Worm (Caenorhabditis elegans) whole organism, young adult: ENCODE data around the gene C10G8.3.

Source experiments
- B0035.1 ChIP-seq: sonication (generic microtip); optimal IDR thresholded peaks from 2 replicates; lab custom pipeline; 2016; ENCODE audit warnings: missing genetic modification characterization, mild to moderate bottlenecking, missing compliant biosample characterization, missing genotype, missing genetic modification reagents
- C17E4.6 ChIP-seq: fragments of 200-800 bp; sonication (Bioruptor generic); IDR thresholded peaks from 2 replicates; pipeline ENCODE4 v1.3.6; 2022; ENCODE audit warnings: missing genetic modification reagents, missing genetic modification characterization, missing compliant biosample characterization
- D2030.7 ChIP-seq: fragments of 200-800 bp; sonication (Bioruptor generic); IDR thresholded peaks from 2 replicates; pipeline ENCODE4 v1.3.6; 2022; ENCODE audit warnings: missing genetic modification reagents, missing genetic modification characterization, missing compliant biosample characterization
- F23B12.7 ChIP-seq: sonication (generic microtip); optimal IDR thresholded peaks from 2 replicates; lab custom pipeline; 2017; ENCODE audit warnings: missing genetic modification characterization, mild to moderate bottlenecking, missing compliant biosample characterization, antibody characterized with exemption, moderate library complexity; ENCODE audit not compliant: insufficient read depth
- F39B2.1 ChIP-seq: fragments of 200-800 bp; sonication (Bioruptor generic); IDR thresholded peaks from 2 replicates; pipeline ENCODE4 v1.3.6; 2022; ENCODE audit warnings: missing genetic modification reagents, missing genetic modification characterization, missing compliant biosample characterization
- F52B5.7 ChIP-seq: sonication (generic microtip); optimal IDR thresholded peaks from 2 replicates; lab custom pipeline; 2016; ENCODE audit warnings: mild to moderate bottlenecking, missing genetic modification characterization, missing compliant biosample characterization
- F57A8.1 ChIP-seq: fragments of 200-800 bp; sonication (Bioruptor generic); optimal IDR thresholded peaks from 2 replicates; lab custom pipeline; 2018; ENCODE audit warnings: mild to moderate bottlenecking, missing genetic modification characterization, moderate library complexity, missing compliant biosample characterization
- F57C9.4 ChIP-seq: sonication (generic microtip); optimal IDR thresholded peaks from 2 replicates; lab custom pipeline; 2017; ENCODE audit warnings: mild to moderate bottlenecking, missing genetic modification characterization, missing compliant biosample characterization
- K11D2.4 ChIP-seq: fragments of 200-800 bp; sonication (Bioruptor generic); IDR thresholded peaks from 2 replicates; pipeline ENCODE4 v1.3.6; 2022; ENCODE audit warnings: missing genetic modification reagents, missing genetic modification characterization, missing compliant biosample characterization
- Y56A3A.18 ChIP-seq: fragments of 200-800 bp; sonication (Bioruptor generic); IDR thresholded peaks from 2 replicates; pipeline ENCODE4 v1.3.6; 2022; ENCODE audit warnings: missing genetic modification reagents, missing genetic modification characterization, missing compliant biosample characterization
- Y79H2A.3 ChIP-seq: fragments of 200-800 bp; sonication (Bioruptor generic); conservative IDR thresholded peaks from 2 replicates; pipeline ENCODE4 v1.3.6; 2022; ENCODE audit warnings: missing genetic modification reagents, missing genetic modification characterization, missing compliant biosample characterization
- Y95B8A.8 ChIP-seq: fragments of 200-800 bp; sonication (Bioruptor generic); IDR thresholded peaks from 2 replicates; pipeline ENCODE4 v1.3.6; 2022; ENCODE audit warnings: missing genetic modification reagents, missing genetic modification characterization, missing compliant biosample characterization
- ZK185.1 ChIP-seq: sonication (generic microtip); optimal IDR thresholded peaks from 2 replicates; lab custom pipeline; 2016; ENCODE audit warnings: mild to moderate bottlenecking, missing genetic modification characterization, missing compliant biosample characterization; ENCODE audit not compliant: poor library complexity, severe bottlenecking
- akir-1 ChIP-seq: fragments of 200-800 bp; sonication (Bioruptor generic); optimal IDR thresholded peaks from 2 replicates; lab custom pipeline; 2018; ENCODE audit warnings: mild to moderate bottlenecking, missing genetic modification characterization, moderate library complexity, missing compliant biosample characterization
- ama-1 ChIP-seq, 3 experiments: fragments of 150-350 bp in 1 of 3; sonication (generic microtip) in 2 of 3; optimal IDR thresholded peaks; 2 replicates each; lab custom pipeline; 2014 to 2018; ENCODE audit warnings: missing biosample characterization in 2 of 3, missing genetic modification characterization in 2 of 3, missing genetic modification reagents in 2 of 3
- aptf-2 ChIP-seq: fragments of 200-800 bp; sonication (Bioruptor generic); conservative IDR thresholded peaks from 2 replicates; pipeline ENCODE4 v1.3.6; 2022; ENCODE audit warnings: missing genetic modification reagents, missing genetic modification characterization, missing compliant biosample characterization
- bed-1 ChIP-seq: fragments of 200-800 bp; sonication (Bioruptor generic); IDR thresholded peaks from 2 replicates; pipeline ENCODE4 v1.3.6; 2022; ENCODE audit warnings: missing genetic modification reagents, missing genetic modification characterization, missing compliant biosample characterization
- chd-7 ChIP-seq: sonication (generic microtip); optimal IDR thresholded peaks from 2 replicates; lab custom pipeline; 2016; ENCODE audit warnings: mild to moderate bottlenecking, missing genetic modification characterization, moderate library complexity, missing compliant biosample characterization
- die-1 ChIP-seq: sonication (generic microtip); optimal IDR thresholded peaks from 2 replicates; lab custom pipeline; 2016; ENCODE audit warnings: missing genotype, mild to moderate bottlenecking, missing genetic modification characterization, missing compliant biosample characterization
- dox-1 ChIP-seq: fragments of 200-800 bp; sonication (Bioruptor generic); IDR thresholded peaks from 2 replicates; pipeline ENCODE4 v1.3.6; 2022; ENCODE audit warnings: missing genetic modification reagents, missing genetic modification characterization, missing compliant biosample characterization
- dpl-1 ChIP-seq: fragments of 150-350 bp; optimal IDR thresholded peaks from 2 replicates; lab custom pipeline; 2014; ENCODE audit warnings: missing biosample characterization, missing genetic modification reagents, missing genetic modification characterization
- efl-1 ChIP-seq: fragments of 150-350 bp; optimal IDR thresholded peaks from 2 replicates; lab custom pipeline; 2014; ENCODE audit warnings: missing biosample characterization, missing genetic modification reagents, missing genetic modification characterization
- egl-18 ChIP-seq: fragments of 200-800 bp; sonication (Bioruptor generic); IDR thresholded peaks from 2 replicates; pipeline ENCODE4 v1.3.6; 2022; ENCODE audit warnings: missing genetic modification reagents, missing genetic modification characterization, missing compliant biosample characterization
- fkh-3 ChIP-seq: sonication (generic microtip); optimal IDR thresholded peaks from 2 replicates; lab custom pipeline; 2016; ENCODE audit warnings: mild to moderate bottlenecking, missing genetic modification characterization, missing compliant biosample characterization
- gei-17 ChIP-seq: fragments of 200-800 bp; sonication (Bioruptor generic); optimal IDR thresholded peaks from 2 replicates; lab custom pipeline; 2018; ENCODE audit warnings: mild to moderate bottlenecking, missing genetic modification characterization, missing compliant biosample characterization
- him-1 ChIP-seq: sonication (generic microtip); optimal IDR thresholded peaks from 2 replicates; lab custom pipeline; 2016; ENCODE audit warnings: missing genotype, missing genetic modification reagents, missing genetic modification characterization, missing compliant biosample characterization
- hlh-26 ChIP-seq: fragments of 200-800 bp; sonication (Bioruptor generic); conservative IDR thresholded peaks from 2 replicates; pipeline ENCODE4 v1.3.6; 2022; ENCODE audit warnings: missing genetic modification reagents, missing genetic modification characterization, missing compliant biosample characterization
- hmg-20 ChIP-seq: fragments of 200-800 bp; sonication (Bioruptor generic); IDR thresholded peaks from 2 replicates; pipeline ENCODE4 v1.3.6; 2022; ENCODE audit warnings: missing genetic modification reagents, missing genetic modification characterization, missing compliant biosample characterization
- let-526 ChIP-seq: fragments of 200-800 bp; sonication (Bioruptor generic); IDR thresholded peaks from 2 replicates; pipeline ENCODE4 v1.3.6; 2022; ENCODE audit warnings: missing genetic modification reagents, missing genetic modification characterization, missing compliant biosample characterization
- lsy-27 ChIP-seq: sonication (generic microtip); optimal IDR thresholded peaks from 2 replicates; lab custom pipeline; 2017; ENCODE audit warnings: missing genetic modification characterization, mild to moderate bottlenecking, missing compliant biosample characterization, antibody characterized with exemption, missing genotype, borderline replicate concordance; ENCODE audit not compliant: insufficient read depth
- mcd-1 ChIP-seq: fragments of 200-800 bp; sonication (Bioruptor generic); IDR thresholded peaks from 2 replicates; pipeline ENCODE4 v1.3.6; 2022; ENCODE audit warnings: missing genetic modification reagents, missing genetic modification characterization, missing compliant biosample characterization
- nfyb-1 ChIP-seq: fragments of 200-800 bp; sonication (Bioruptor generic); IDR thresholded peaks from 2 replicates; pipeline ENCODE4 v1.3.6; 2022; ENCODE audit warnings: missing genetic modification reagents, missing genetic modification characterization, missing compliant biosample characterization
- nhr-120 ChIP-seq: fragments of 200-800 bp; sonication (Bioruptor generic); IDR thresholded peaks from 2 replicates; pipeline ENCODE4 v1.3.6; 2022; ENCODE audit warnings: missing genetic modification characterization, missing compliant biosample characterization
- nhr-80 ChIP-seq: sonication (generic microtip); optimal IDR thresholded peaks from 2 replicates; lab custom pipeline; 2016; ENCODE audit warnings: missing genetic modification characterization, missing compliant biosample characterization
- nhr-90 ChIP-seq: sonication (generic microtip); optimal IDR thresholded peaks from 2 replicates; lab custom pipeline; 2016; ENCODE audit warnings: missing genotype, mild to moderate bottlenecking, missing genetic modification characterization, missing compliant biosample characterization
- sea-2 ChIP-seq: fragments of 200-800 bp; sonication (Bioruptor generic); IDR thresholded peaks from 2 replicates; pipeline ENCODE4 v1.3.6; 2022; ENCODE audit warnings: missing genetic modification characterization, missing compliant biosample characterization
- snpc-1.1 ChIP-seq: sonication (generic microtip); optimal IDR thresholded peaks from 2 replicates; lab custom pipeline; 2017; ENCODE audit warnings: missing genetic modification characterization, mild to moderate bottlenecking, missing compliant biosample characterization, antibody characterized with exemption, moderate library complexity, missing genotype, missing genetic modification reagents; ENCODE audit not compliant: insufficient read depth
- snpc-1.3 ChIP-seq: sonication (generic microtip); optimal IDR thresholded peaks from 2 replicates; lab custom pipeline; 2017; ENCODE audit warnings: missing genetic modification characterization, mild to moderate bottlenecking, missing compliant biosample characterization, antibody characterized with exemption, moderate library complexity, missing genotype, missing genetic modification reagents; ENCODE audit not compliant: insufficient read depth
- snpc-4 ChIP-seq, 5 experiments: fragments of 150-350 bp in 1 of 5; sonication (generic microtip) in 4 of 5; optimal IDR thresholded peaks; 2 replicates each; lab custom pipeline; 2014 to 2018; ENCODE audit warnings: missing genetic modification characterization in 5 of 5, missing biosample characterization in 3 of 5, antibody characterized with exemption in 2 of 5, mild to moderate bottlenecking in 2 of 5, missing compliant biosample characterization in 2 of 5, missing genotype in 2 of 5, moderate library complexity in 2 of 5, missing genetic modification reagents in 1 of 5
- tbp1 ChIP-seq: fragments of 200-800 bp; sonication (Bioruptor generic); optimal IDR thresholded peaks from 2 replicates; lab custom pipeline; 2018; ENCODE audit warnings: mild to moderate bottlenecking, missing genetic modification characterization, missing compliant biosample characterization
- zfh-2 ChIP-seq: fragments of 200-800 bp; sonication (Bioruptor generic); conservative IDR thresholded peaks from 2 replicates; pipeline ENCODE4 v1.3.6; 2022; ENCODE audit warnings: missing genetic modification reagents, missing genetic modification characterization, missing compliant biosample characterization
- zim-3 ChIP-seq: sonication (generic microtip); optimal IDR thresholded peaks from 2 replicates; lab custom pipeline; 2017; ENCODE audit warnings: mild to moderate bottlenecking, missing genetic modification characterization, moderate library complexity, missing compliant biosample characterization
- ztf-18 ChIP-seq: sonication (generic microtip); optimal IDR thresholded peaks from 2 replicates; lab custom pipeline; 2016; ENCODE audit warnings: missing genotype, mild to moderate bottlenecking, missing genetic modification characterization, missing compliant biosample characterization
- ztf-22 ChIP-seq: fragments of 200-800 bp; sonication (Bioruptor generic); optimal IDR thresholded peaks from 2 replicates; lab custom pipeline; 2018; ENCODE audit warnings: mild to moderate bottlenecking, missing genetic modification characterization, moderate library complexity, missing compliant biosample characterization
- ztf-28 ChIP-seq: fragments of 200-800 bp; sonication (Bioruptor generic); IDR thresholded peaks from 2 replicates; pipeline ENCODE4 v1.3.6; 2022; ENCODE audit warnings: missing genetic modification reagents, missing genetic modification characterization, missing compliant biosample characterization
- ztf-3 ChIP-seq: fragments of 200-800 bp; sonication (Bioruptor generic); optimal IDR thresholded peaks from 2 replicates; lab custom pipeline; 2018; ENCODE audit warnings: mild to moderate bottlenecking, missing genetic modification characterization, missing compliant biosample characterization
- ztf-6 ChIP-seq: fragments of 200-800 bp; sonication (Bioruptor generic); IDR thresholded peaks from 2 replicates; pipeline ENCODE4 v1.3.6; 2022; ENCODE audit warnings: missing genetic modification reagents, missing genetic modification characterization, missing compliant biosample characterization

Gene C10G8.3

ce11 chrV:5271487-5271886 is 41.1 kb upstream of the C10G8.3 start:
- TF ChIP-seq F57A8.1 (GFP tag; lab: Kevin White, UChicago) (no peak), nhr-80 (tag; lab: Kevin White, UChicago) (peak; percentile 87), Y79H2A.3 (no peak), efl-1 (GFP tag; lab: Kevin White, UChicago) (no peak), F39B2.1 (GFP tag; lab: Robert Waterston, UW) (no peak), ztf-18 (tag; lab: Kevin White, UChicago) (peak; percentile 38), ztf-6 (GFP tag; lab: Robert Waterston, UW) (0 out of 2 replicates have a peak, but pooled peaks have one; percentile 10), hmg-20 (GFP tag; lab: Robert Waterston, UW) (no peak), nfyb-1 (peak; percentile 86), ama-1 (optimal IDR thresholded peaks at IDR 0.05; lab: Kevin White, UChicago) (no peak), ama-1 (GFP tag; optimal IDR thresholded peaks at IDR 0.05; lab: Kevin White, UChicago) (no peak), K11D2.4 (GFP tag; lab: Robert Waterston, UW) (peak; percentile 78; the same call in 1 of the 2 replicates), fkh-3 (tag; lab: Kevin White, UChicago) (no peak), akir-1 (GFP tag; lab: Kevin White, UChicago) (no peak), Y95B8A.8 (GFP tag; lab: Robert Waterston, UW) (no peak), B0035.1 (tag; lab: Kevin White, UChicago) (no peak), die-1 (tag; lab: Kevin White, UChicago) (no peak), ztf-22 (peak; percentile 91), F23B12.7 (tag; lab: Kevin White, UChicago) (no peak), bed-1 (no peak), snpc-1.1 (tag; lab: Kevin White, UChicago) (no peak), let-526 (GFP tag; lab: Robert Waterston, UW) (peak; percentile 84), lsy-27 (tag; lab: Kevin White, UChicago) (no peak), nhr-90 (tag; lab: Kevin White, UChicago) (peak; percentile 46), him-1 (tag; lab: Kevin White, UChicago) (no peak), hlh-26 (GFP tag; lab: Robert Waterston, UW) (no peak), gei-17 (GFP tag; lab: Kevin White, UChicago) (peak; percentile 41), snpc-4 (GFP tag; optimal IDR thresholded peaks at IDR 0.05; lab: Kevin White, UChicago) (no peak), snpc-4 (tag; optimal IDR thresholded peaks at IDR 0.05; lab: Kevin White, UChicago) (peak in 3 of 4 experiments; percentile 6 to 56 (median 37)), ZK185.1 (tag; lab: Kevin White, UChicago) (no peak), zim-3 (tag; lab: Kevin White, UChicago) (no peak), ztf-28 (GFP tag; lab: Robert Waterston, UW) (no peak), zfh-2 (GFP tag; lab: Robert Waterston, UW) (peak; percentile 86), chd-7 (tag; lab: Kevin White, UChicago) (peak; percentile 86), dpl-1 (GFP tag; lab: Kevin White, UChicago) (no peak), Y56A3A.18 (no peak), ztf-3 (GFP tag; lab: Kevin White, UChicago) (no peak), mcd-1 (peak; percentile 76), D2030.7 (GFP tag; lab: Robert Waterston, UW) (no peak), egl-18 (GFP tag; lab: Robert Waterston, UW) (no peak), nhr-120 (GFP tag; lab: Robert Waterston, UW) (no peak), aptf-2 (GFP tag; lab: Robert Waterston, UW) (no peak), F52B5.7 (peak; percentile 11), sea-2 (GFP tag; lab: Robert Waterston, UW) (no peak), dox-1 (peak; percentile 74), F57C9.4 (tag; lab: Kevin White, UChicago) (no peak), C17E4.6 (no peak), tbp1 (GFP tag; lab: Kevin White, UChicago) (peak; percentile 39), snpc-1.3 (tag; lab: Kevin White, UChicago) (no peak)
